Worm (Caenorhabditis elegans): ENCODE data around the gene T05A8.8.

DNA sequence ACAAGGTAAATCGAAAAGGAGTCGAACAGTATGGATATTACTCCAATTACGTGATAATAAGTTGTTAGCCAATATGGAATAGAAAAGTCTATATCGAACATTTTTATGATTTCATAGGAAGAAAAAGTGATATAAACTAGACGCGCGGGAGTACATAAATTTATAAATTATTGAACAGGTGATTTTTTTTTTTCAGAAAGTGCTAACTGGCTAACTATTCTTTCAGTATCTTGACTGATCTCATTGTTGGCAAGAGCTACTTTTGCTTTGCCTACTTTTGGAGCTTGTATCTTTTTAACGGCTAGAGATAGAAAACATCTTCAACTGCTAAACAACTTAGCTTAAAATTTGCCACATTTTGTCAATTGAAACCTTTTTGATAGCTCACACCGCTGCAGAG, 33.7 kb upstream of the T05A8.8 start, which contains the start of gene sri-60:
- TF ChIP-seq flt-1 (GFP tag; IDR thresholded peaks at IDR 0.05) (no peak), ama-1 (optimal IDR thresholded peaks at IDR 0.05) (no peak), pes-1 (GFP tag; IDR thresholded peaks at IDR 0.05) (no peak), ets-7 (tag; optimal IDR thresholded peaks at IDR 0.05) (no peak), sea-1 (GFP tag; conservative IDR thresholded peaks at IDR 0.05) (no peak), tbx-11 (GFP tag; IDR thresholded peaks at IDR 0.05) (no peak), B0310.2 (tag; optimal IDR thresholded peaks at IDR 0.05) (no peak), hmbx-1 (tag; optimal IDR thresholded peaks at IDR 0.05) (no peak), aly-1 (tag; optimal IDR thresholded peaks at IDR 0.05) (no peak), ceh-36 (tag; optimal IDR thresholded peaks at IDR 0.05) (no peak)

All from whole organism, early embryonic.